Worm (Caenorhabditis elegans) whole organism, L2 larva: ENCODE results near the gene F41B4.1.

ENCODE experiments used
- Y55F3AM.14 ChIP-seq: fragments of 200-800 bp; sonication (Bioruptor generic); optimal IDR thresholded peaks from 2 replicates; lab custom pipeline; 2018; ENCODE audit warnings: mild to moderate bottlenecking, missing genetic modification characterization, missing compliant biosample characterization
- aly-2 ChIP-seq: fragments of 150-350 bp; optimal IDR thresholded peaks from 2 replicates; lab custom pipeline; 2014; ENCODE audit warnings: missing biosample characterization, missing genetic modification characterization
- ama-1 ChIP-seq: fragments of 150-350 bp; optimal IDR thresholded peaks from 2 replicates; lab custom pipeline; 2018; ENCODE audit warnings: inconsistent platforms
- lin-11 ChIP-seq: fragments of 150-350 bp; sonication (generic microtip); optimal IDR thresholded peaks from 2 replicates; lab custom pipeline; 2014; ENCODE audit warnings: missing biosample characterization, missing genetic modification characterization, inconsistent platforms, mixed read lengths
- lin-39 ChIP-seq: fragments of 150-350 bp; optimal IDR thresholded peaks from 2 replicates; lab custom pipeline; 2014; ENCODE audit warnings: missing biosample characterization, missing genetic modification reagents, missing genetic modification characterization
- lsy-2 ChIP-seq, 2 experiments: fragments of 150-350 bp in 1 of 2; sonication (generic microtip) in 1 of 2; optimal IDR thresholded peaks; 2 replicates each; lab custom pipeline; 2014 to 2017; ENCODE audit warnings: missing biosample characterization in 2 of 2, missing genetic modification characterization in 2 of 2
- mdl-1 ChIP-seq, 2 experiments: fragments of 150-350 bp in 1 of 2; sonication (generic microtip) in 1 of 2; optimal IDR thresholded peaks; 2 replicates each; lab custom pipeline; 2017; ENCODE audit warnings: missing biosample characterization in 2 of 2, missing genetic modification characterization in 2 of 2
- nhr-12 ChIP-seq: fragments of 150-350 bp; optimal IDR thresholded peaks from 2 replicates; lab custom pipeline; 2014; ENCODE audit warnings: missing biosample characterization, missing genetic modification characterization
- nhr-237 ChIP-seq: fragments of 150-350 bp; optimal IDR thresholded peaks from 2 replicates; lab custom pipeline; 2014; ENCODE audit warnings: missing biosample characterization, missing genetic modification characterization
- nhr-25 ChIP-seq: fragments of 150-350 bp; sonication (generic microtip); optimal IDR thresholded peaks from 3 replicates; lab custom pipeline; 2014; ENCODE audit warnings: missing biosample characterization, missing genetic modification characterization
- snpc-4 ChIP-seq: fragments of 150-350 bp; optimal IDR thresholded peaks from 2 replicates; lab custom pipeline; 2014; ENCODE audit warnings: missing biosample characterization, missing genetic modification characterization

DNA sequence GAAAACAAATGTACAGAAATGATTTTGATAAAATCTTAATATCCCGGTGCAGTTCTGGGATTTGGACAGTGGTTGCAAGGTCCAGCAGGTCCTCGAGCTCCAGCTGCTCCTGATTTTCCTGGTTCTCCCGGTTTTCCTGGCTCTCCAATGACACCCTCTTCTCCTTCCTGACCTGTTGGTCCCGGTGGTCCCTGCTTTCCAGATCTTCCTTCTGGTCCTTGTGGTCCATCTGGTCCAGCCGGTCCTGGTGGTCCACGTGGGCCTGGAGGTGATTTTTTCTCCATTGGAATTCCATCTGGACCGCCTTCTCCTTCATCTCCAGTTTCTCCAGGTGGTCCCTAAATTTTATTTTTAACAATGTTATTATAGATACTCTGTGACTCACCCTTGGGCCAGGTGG, 49.6 kb upstream of the F41B4.1 start:
- TF ChIP-seq snpc-4 (tag; lab: Kevin White, UChicago) (no peak), lin-11 (tag; lab: Kevin White, UChicago) (no peak), ama-1 (lab: Kevin White, UChicago) (no peak), lsy-2 (tag; optimal IDR thresholded peaks at IDR 0.05; lab: Kevin White, UChicago) (no peak), nhr-12 (tag; lab: Kevin White, UChicago) (no peak), nhr-237 (tag; lab: Kevin White, UChicago) (no peak), mdl-1 (tag; optimal IDR thresholded peaks at IDR 0.05; lab: Kevin White, UChicago) (no peak), lin-39 (tag; lab: Kevin White, UChicago) (no peak), aly-2 (tag; lab: Kevin White, UChicago) (no peak), nhr-25 (no peak), Y55F3AM.14 (no peak)
